Fruit fly (Drosophila melanogaster): ENCODE data around the gene CheB38c.

dm6 chr2L:20817170-20817569 is 3.5 kb downstream of the CheB38c start, which contains the start of gene CheB38b:
- no peak for TF ChIP-seq CG8478 (optimal IDR thresholded peaks at IDR 0.05)
- no peak for TF ChIP-seq CTCF (optimal IDR thresholded peaks at IDR 0.05)
